Fruit fly (Drosophila melanogaster) whole organism, adult: ENCODE measurements around the gene Ocho.

Experiments used
- CG11617 ChIP-seq: fragments of 200-800 bp; sonication (Bioruptor generic); optimal IDR thresholded peaks from 2 replicates; lab custom pipeline; 2017; ENCODE audit warnings: mild to moderate bottlenecking, missing biosample characterization, missing genetic modification reagents, missing genetic modification characterization
- CG12768 ChIP-seq: fragments of 200-800 bp; sonication (Bioruptor generic); optimal IDR thresholded peaks from 2 replicates; lab custom pipeline; 2017; ENCODE audit warnings: missing biosample characterization, missing genetic modification characterization, mild to moderate bottlenecking, moderate library complexity, missing genetic modification reagents
- CG14711 ChIP-seq: fragments of 200-800 bp; sonication (Bioruptor generic); optimal IDR thresholded peaks from 2 replicates; lab custom pipeline; 2018; ENCODE audit warnings: missing biosample characterization, mild to moderate bottlenecking, missing genetic modification characterization, moderate library complexity
- CG1620 ChIP-seq: fragments of 200-800 bp; sonication (Bioruptor generic); optimal IDR thresholded peaks from 2 replicates; lab custom pipeline; 2016; ENCODE audit warnings: missing biosample characterization, missing genetic modification characterization
- CG33017 ChIP-seq: fragments of 200-800 bp; sonication (Bioruptor generic); optimal IDR thresholded peaks from 2 replicates; lab custom pipeline; 2018; ENCODE audit warnings: missing biosample characterization, mild to moderate bottlenecking, missing genetic modification characterization, moderate library complexity
- CG5204 ChIP-seq: fragments of 200-800 bp; sonication (Bioruptor generic); optimal IDR thresholded peaks from 2 replicates; lab custom pipeline; 2016; ENCODE audit warnings: missing biosample characterization, missing genetic modification characterization
- CG7045 ChIP-seq: fragments of 200-800 bp; sonication (Bioruptor generic); optimal IDR thresholded peaks from 2 replicates; lab custom pipeline; 2017; ENCODE audit warnings: missing biosample characterization, mild to moderate bottlenecking, missing genetic modification characterization
- CG7101 ChIP-seq: fragments of 200-800 bp; sonication (Bioruptor generic); optimal IDR thresholded peaks from 2 replicates; lab custom pipeline; 2018; ENCODE audit warnings: missing biosample characterization, mild to moderate bottlenecking, missing genetic modification characterization, moderate library complexity
- Clk ChIP-seq: fragments of 200-800 bp; sonication (Bioruptor generic); optimal IDR thresholded peaks from 2 replicates; lab custom pipeline; 2017; ENCODE audit warnings: missing biosample characterization, missing genetic modification characterization
- Crg-1 ChIP-seq: fragments of 200-800 bp; sonication (Bioruptor generic); optimal IDR thresholded peaks from 2 replicates; lab custom pipeline; 2016; ENCODE audit warnings: missing biosample characterization, missing genetic modification characterization
- Hr96 ChIP-seq: fragments of 200-800 bp; sonication (Bioruptor generic); optimal IDR thresholded peaks from 2 replicates; lab custom pipeline; 2016; ENCODE audit warnings: missing biosample characterization, missing genetic modification characterization
- Mnt ChIP-seq: fragments of 200-800 bp; sonication (Bioruptor generic); optimal IDR thresholded peaks from 2 replicates; lab custom pipeline; 2016; ENCODE audit warnings: missing biosample characterization, mild to moderate bottlenecking, missing genetic modification characterization
- bab1 ChIP-seq: fragments of 200-800 bp; sonication (Bioruptor generic); optimal IDR thresholded peaks from 3 replicates; lab custom pipeline; 2019; ENCODE audit warnings: missing biosample characterization, mild to moderate bottlenecking, missing genetic modification characterization, moderate library complexity
- cic ChIP-seq: fragments of 200-800 bp; sonication (Bioruptor generic); optimal IDR thresholded peaks from 2 replicates; lab custom pipeline; 2017; ENCODE audit warnings: missing biosample characterization, mild to moderate bottlenecking, missing genetic modification characterization, moderate library complexity
- cnc ChIP-seq, 2 experiments: fragments of >200 bp; optimal IDR thresholded peaks; 2 replicates each; lab custom pipeline; 2017
- kay ChIP-seq: fragments of 200-800 bp; sonication (Bioruptor generic); peaks from one replicate; lab custom pipeline; 2016; ENCODE audit warnings: missing biosample characterization, missing genetic modification characterization, borderline replicate concordance
- ovo ChIP-seq: fragments of 200-800 bp; sonication (Bioruptor generic); optimal IDR thresholded peaks from 2 replicates; lab custom pipeline; 2016; ENCODE audit warnings: missing biosample characterization, missing genetic modification characterization
- pad ChIP-seq: fragments of 200-800 bp; sonication (Bioruptor generic); optimal IDR thresholded peaks from 3 replicates; lab custom pipeline; 2017; ENCODE audit warnings: missing biosample characterization, missing genetic modification characterization, mild to moderate bottlenecking, moderate library complexity, missing genetic modification reagents
- tj ChIP-seq: fragments of 200-800 bp; sonication (Bioruptor generic); optimal IDR thresholded peaks from 3 replicates; lab custom pipeline; 2017; ENCODE audit warnings: missing biosample characterization, mild to moderate bottlenecking, missing genetic modification characterization, moderate library complexity
- toe ChIP-seq: fragments of 200-800 bp; sonication (Bioruptor generic); optimal IDR thresholded peaks from 2 replicates; lab custom pipeline; 2016; ENCODE audit warnings: missing biosample characterization, missing genetic modification characterization

Gene Ocho

DNA sequence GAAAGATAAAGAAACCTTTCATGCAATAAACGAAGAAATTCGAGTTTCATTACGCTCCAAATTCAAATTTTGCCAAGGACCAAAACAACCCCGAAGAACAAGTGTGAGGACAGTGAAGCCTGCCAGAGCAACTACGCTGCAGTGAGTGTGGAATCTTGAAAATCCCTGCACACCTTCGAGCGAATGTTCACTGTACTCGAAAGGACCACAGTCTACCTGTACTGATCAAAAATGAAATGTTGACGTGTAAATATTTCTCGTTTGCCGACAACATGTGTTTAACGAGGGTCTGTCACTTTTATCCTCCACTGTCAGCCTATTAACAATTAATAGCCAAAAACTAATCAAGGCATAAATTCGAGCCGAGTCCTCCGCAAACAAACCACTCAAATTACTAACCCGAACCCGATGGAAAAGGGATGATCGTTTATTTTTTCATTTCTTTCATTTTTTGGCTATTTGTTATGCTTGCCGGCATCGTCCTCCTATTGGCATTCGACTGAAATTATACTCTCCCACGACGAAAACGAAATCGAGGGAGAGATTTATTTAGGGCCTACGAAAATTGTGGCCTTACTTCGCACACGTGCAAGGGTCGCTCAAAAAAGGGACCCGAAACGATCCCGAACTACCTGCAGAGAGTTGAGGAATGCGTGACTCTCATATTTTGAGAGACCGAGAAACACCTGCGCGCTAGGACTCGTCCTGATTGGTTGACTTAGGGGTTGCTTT, 2.6 kb upstream of the Ocho start:
- TF ChIP-seq CG5204 (GFP tag; lab: Kevin White, UChicago) (no peak), Hr96 (GFP tag; lab: Kevin White, UChicago) (no peak), cnc (optimal IDR thresholded peaks at IDR 0.05; lab: Kevin White, UChicago) (no peak), Crg-1 (GFP tag; lab: Kevin White, UChicago) (no peak), CG11617 (GFP tag; lab: Kevin White, UChicago) (no peak), toe (no peak), CG7101 (tag; lab: Kevin White, UChicago) (no peak), CG12768 (GFP tag; lab: Kevin White, UChicago) (no peak), bab1 (GFP tag; lab: Kevin White, UChicago) (no peak), tj (GFP tag; lab: Kevin White, UChicago) (no peak), CG1620 (no peak)

DNA sequence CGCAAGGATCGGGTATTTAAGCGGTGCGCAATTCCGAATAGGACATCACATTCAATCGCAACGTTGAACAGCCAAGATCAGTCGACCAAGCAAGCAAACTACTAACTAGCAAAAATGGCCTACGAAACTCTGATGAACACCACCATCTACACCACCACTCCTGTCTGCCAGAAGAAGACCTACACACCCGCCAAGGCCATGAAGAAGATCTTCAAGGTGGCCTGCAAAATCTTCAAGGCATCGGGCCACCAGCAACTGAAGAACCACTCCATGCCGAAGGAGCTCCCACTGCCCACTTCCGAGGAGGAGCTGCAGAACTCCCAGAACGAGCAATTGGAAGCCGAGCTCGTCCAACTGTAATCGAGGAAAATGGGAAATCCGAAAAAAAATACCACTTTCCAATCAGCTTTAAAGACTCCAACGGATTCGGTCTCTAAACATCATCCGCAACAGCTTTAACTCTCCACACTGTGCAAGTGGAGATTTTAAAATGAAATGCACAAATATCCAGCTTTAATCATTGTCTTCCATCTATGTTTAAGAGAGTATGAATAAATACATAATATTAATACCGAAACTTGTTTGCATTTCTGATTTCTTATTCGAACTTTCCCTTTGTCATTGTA, 1.9 kb upstream of the Ocho start, which contains the start of gene Brd:
Gene Brd, plus strand, starts transcription at position 43 of the 626 bp plus-strand sequence.
- TF ChIP-seq Hr96 (GFP tag; lab: Kevin White, UChicago) (no peak), CG12768 (GFP tag; lab: Kevin White, UChicago) (no peak), kay (GFP tag; lab: Kevin White, UChicago) (no peak), Clk (no peak), ovo (no peak), Mnt (no peak)

DNA sequence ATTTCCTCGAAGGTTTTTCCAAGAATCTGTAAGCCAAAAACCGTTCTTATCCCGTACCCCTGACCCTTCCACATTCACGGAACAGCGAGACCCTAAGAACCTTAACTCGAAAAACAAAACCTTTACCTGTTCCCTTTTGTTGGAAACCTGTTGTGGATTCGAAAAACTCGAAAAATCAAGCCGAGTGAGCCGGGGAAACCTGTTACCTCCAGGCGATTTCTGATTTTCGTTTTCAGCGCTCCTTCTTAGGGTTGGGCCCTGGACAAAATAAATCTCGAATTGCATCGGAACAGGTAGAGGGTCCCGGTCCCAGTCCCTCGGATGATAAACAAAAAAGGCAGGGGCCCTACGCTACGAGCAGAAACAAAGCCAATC, 1.4 kb upstream of the Ocho start:
- no peak for TF ChIP-seq ovo
- TF ChIP-seq CG1620, result no peak
- TF ChIP-seq Crg-1 (GFP tag; lab: Kevin White, UChicago), result no peak
- TF ChIP-seq pad, result no peak
- no peak for TF ChIP-seq kay (GFP tag; lab: Kevin White, UChicago)
- no peak for TF ChIP-seq Hr96 (GFP tag; lab: Kevin White, UChicago)
- TF ChIP-seq Clk, result no peak
- no peak for TF ChIP-seq CG33017 (tag; lab: Kevin White, UChicago)
- TF ChIP-seq CG12768 (GFP tag; lab: Kevin White, UChicago), result no peak
- no peak for TF ChIP-seq bab1 (GFP tag; lab: Kevin White, UChicago)
- TF ChIP-seq CG11617 (GFP tag; lab: Kevin White, UChicago), result no peak

DNA sequence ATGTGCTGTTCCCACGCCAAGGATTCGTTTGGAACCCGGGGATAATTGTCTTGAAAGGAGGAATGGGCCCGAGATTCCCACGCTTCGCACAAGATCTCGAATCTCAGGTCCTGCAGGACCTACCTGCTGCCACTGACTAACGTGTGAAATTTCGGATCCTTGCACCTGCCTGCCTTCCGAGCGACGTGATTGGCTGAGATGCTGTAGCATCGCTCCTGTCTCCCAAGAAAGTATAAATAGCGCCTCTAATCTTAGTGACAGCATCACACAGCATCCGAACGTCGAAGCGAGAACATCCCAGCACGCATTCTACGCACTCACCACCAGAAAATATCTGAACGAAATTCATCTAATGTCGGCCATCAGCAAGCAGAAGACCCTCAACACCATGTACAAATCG, 304 bp downstream of the Ocho start:
- TF ChIP-seq toe (no peak), Hr96 (GFP tag; lab: Kevin White, UChicago) (no peak), CG1620 (no peak), CG12768 (GFP tag; lab: Kevin White, UChicago) (no peak), Crg-1 (GFP tag; lab: Kevin White, UChicago) (no peak), Clk (no peak), CG7045 (no peak), pad (no peak)

DNA sequence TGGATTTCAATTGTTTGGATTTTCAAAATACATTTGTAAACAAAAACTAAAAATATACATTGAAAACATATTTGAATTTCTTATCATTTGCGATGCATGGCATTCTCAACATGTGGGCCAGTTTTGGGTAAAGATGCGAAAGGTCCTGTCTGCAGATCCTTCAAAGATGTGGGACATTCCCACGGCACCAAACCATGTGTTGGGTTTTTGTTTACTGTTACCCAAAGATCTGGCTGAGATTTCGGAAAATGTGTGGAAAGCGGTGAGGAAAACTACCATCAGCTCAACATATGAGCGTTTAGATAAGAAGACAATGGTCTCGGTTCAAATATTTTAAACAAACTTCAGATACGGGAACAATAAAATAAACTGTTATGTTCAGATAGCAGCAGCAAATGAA, 1.4 kb downstream of the Ocho start:
- no peak for TF ChIP-seq CG7101 (tag; lab: Kevin White, UChicago)
- no peak for TF ChIP-seq Hr96 (GFP tag; lab: Kevin White, UChicago)
- TF ChIP-seq cnc (optimal IDR thresholded peaks at IDR 0.05; lab: Kevin White, UChicago), result no peak
- no peak for TF ChIP-seq toe
- no peak for TF ChIP-seq CG5204 (GFP tag; lab: Kevin White, UChicago)
- no peak for TF ChIP-seq CG7045
- TF ChIP-seq CG12768 (GFP tag; lab: Kevin White, UChicago), result no peak
- TF ChIP-seq tj (GFP tag; lab: Kevin White, UChicago), result no peak

DNA sequence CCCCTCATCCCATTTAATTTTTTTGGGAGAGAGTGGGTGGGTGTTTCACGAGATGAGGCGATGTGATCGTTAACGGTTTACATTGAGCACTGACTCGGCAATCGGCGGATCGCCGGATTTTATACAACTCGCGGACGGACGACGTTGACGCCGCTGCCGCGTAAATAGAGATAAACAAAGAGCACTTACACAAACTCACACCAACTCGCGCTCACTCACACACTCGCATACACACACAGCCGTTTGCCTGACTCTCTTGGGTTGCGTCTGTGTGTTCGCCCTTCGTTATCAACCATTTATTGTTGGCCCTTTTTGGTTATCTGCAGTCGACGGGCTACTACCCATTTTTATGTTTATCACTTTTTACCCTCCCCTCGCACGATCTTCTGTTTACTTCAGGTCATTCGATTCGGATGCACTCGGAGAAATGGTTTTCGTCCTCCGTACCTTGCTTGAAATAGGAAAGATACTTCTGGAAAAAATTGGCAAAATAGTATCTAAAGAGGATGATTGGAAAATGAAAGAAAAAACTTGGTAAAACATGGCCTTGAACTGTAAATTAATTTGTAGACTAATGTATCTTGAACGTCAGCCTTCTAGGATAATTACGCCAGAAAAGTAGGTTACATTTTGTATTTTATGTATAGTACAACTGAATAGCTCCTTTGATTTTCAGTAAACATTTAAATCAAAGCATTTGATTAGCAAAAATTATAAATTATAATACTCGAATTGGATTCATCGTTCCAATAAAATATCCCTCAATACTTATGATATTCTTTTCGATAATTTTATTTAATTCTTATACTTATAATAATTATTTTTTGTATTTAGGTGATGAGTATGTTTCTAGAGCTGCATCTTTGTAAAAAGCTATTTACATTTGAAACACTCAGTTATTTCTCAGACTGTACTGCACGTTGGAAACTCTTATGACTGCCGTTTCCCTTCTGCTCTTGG, 3.2 kb downstream of the Ocho start:
- TF ChIP-seq CG33017 (tag; lab: Kevin White, UChicago) (no peak), bab1 (GFP tag; lab: Kevin White, UChicago) (no peak), kay (GFP tag; lab: Kevin White, UChicago) (no peak), CG7045 (no peak), Mnt (no peak), cic (GFP tag; lab: Kevin White, UChicago) (no peak), CG12768 (GFP tag; lab: Kevin White, UChicago) (no peak), CG14711 (tag; lab: Kevin White, UChicago) (no peak), Crg-1 (GFP tag; lab: Kevin White, UChicago) (no peak), Hr96 (GFP tag; lab: Kevin White, UChicago) (no peak), pad (no peak), cnc (optimal IDR thresholded peaks at IDR 0.05; lab: Kevin White, UChicago) (no peak), Clk (no peak), CG11617 (GFP tag; lab: Kevin White, UChicago) (no peak), toe (no peak), CG7101 (tag; lab: Kevin White, UChicago) (no peak), CG1620 (no peak), CG5204 (GFP tag; lab: Kevin White, UChicago) (no peak), tj (GFP tag; lab: Kevin White, UChicago) (no peak), ovo (no peak)
